Worm (Caenorhabditis elegans): ENCODE data around the gene C45G9.5.

Gene C45G9.5

ce11 chrIII:5098740-5099276 lies 50.9 kb downstream of the C45G9.5 start:
- no peak for TF ChIP-seq sox-2 (GFP tag; IDR thresholded peaks at IDR 0.05)
- no peak for TF ChIP-seq hlh-13 (GFP tag; optimal IDR thresholded peaks at IDR 0.05)
- TF ChIP-seq che-1 (tag; optimal IDR thresholded peaks at IDR 0.05) = no peak
- no peak for TF ChIP-seq F13H6.1 (tag; optimal IDR thresholded peaks at IDR 0.05)
- no peak for TF ChIP-seq ttx-3 (tag; optimal IDR thresholded peaks at IDR 0.05)
- TF ChIP-seq dmd-4 (tag; optimal IDR thresholded peaks at IDR 0.05; ENCODE audit: borderline replicate concordance) = no peak

- TF ChIP-seq dve-1 (tag; optimal IDR thresholded peaks at IDR 0.05) (no peak), C08G9.2 (tag; optimal IDR thresholded peaks at IDR 0.05) (no peak), hlh-13 (GFP tag; optimal IDR thresholded peaks at IDR 0.05) (no peak), unc-42 (tag; optimal IDR thresholded peaks at IDR 0.05) (no peak), ceh-30 (tag; optimal IDR thresholded peaks at IDR 0.05) (no peak), ttx-3 (tag; optimal IDR thresholded peaks at IDR 0.05) (no peak), sox-4 (tag; optimal IDR thresholded peaks at IDR 0.05) (no peak), ceh-14 (tag; optimal IDR thresholded peaks at IDR 0.05) (no peak), T23F11.4 (GFP tag; optimal IDR thresholded peaks at IDR 0.05) (no peak), unc-3 (GFP tag; conservative IDR thresholded peaks at IDR 0.05) (no peak), unc-3 (tag; optimal IDR thresholded peaks at IDR 0.05) (no peak), lim-6 (tag; optimal IDR thresholded peaks at IDR 0.05) (no peak), hlh-30 (tag; optimal IDR thresholded peaks at IDR 0.05; ENCODE audit: insufficient read depth) (no peak), ceh-18 (tag; optimal IDR thresholded peaks at IDR 0.05) (no peak), tbx-2 (tag; optimal IDR thresholded peaks at IDR 0.05) (no peak), C38D4.7 (GFP tag; optimal IDR thresholded peaks at IDR 0.05) (no peak), ceh-24 (tag; optimal IDR thresholded peaks at IDR 0.05) (no peak), ets-4 (tag; optimal IDR thresholded peaks at IDR 0.05) (no peak), F13H6.1 (tag; optimal IDR thresholded peaks at IDR 0.05) (no peak)
Measured at ce11 chrIII:5099500-5099899, 51.6 kb downstream of the C45G9.5 start.
